Worm (Caenorhabditis elegans) whole organism, L2 larva: Measurements from ENCODE around the gene F38B2.2.
A peak's percentile ranks its signal among the peaks of the same experiment; 100 is the strongest.

Experiments
- Y55F3AM.14 ChIP-seq: fragments of 200-800 bp; sonication (Bioruptor generic); optimal IDR thresholded peaks from 2 replicates; lab custom pipeline; 2018; ENCODE audit warnings: mild to moderate bottlenecking, missing genetic modification characterization, missing compliant biosample characterization
- ceh-82 ChIP-seq: fragments of 150-350 bp; optimal IDR thresholded peaks from 2 replicates; lab custom pipeline; 2014; ENCODE audit warnings: missing biosample characterization, missing genetic modification characterization
- egl-27 ChIP-seq: sonication (generic microtip); optimal IDR thresholded peaks from 3 replicates; lab custom pipeline; 2017; ENCODE audit warnings: missing biosample characterization, missing genetic modification reagents, missing genetic modification characterization
- fos-1 ChIP-seq: fragments of 150-350 bp; optimal IDR thresholded peaks from 2 replicates; lab custom pipeline; 2014; ENCODE audit warnings: missing biosample characterization, missing genetic modification characterization
- lin-13 ChIP-seq: fragments of 150-350 bp; optimal IDR thresholded peaks from 2 replicates; lab custom pipeline; 2014; ENCODE audit warnings: missing biosample characterization, missing genetic modification reagents, missing genetic modification characterization
- mbf-1 ChIP-seq: sonication (generic microtip); optimal IDR thresholded peaks from 2 replicates; lab custom pipeline; 2017; ENCODE audit warnings: missing biosample characterization, missing genetic modification characterization
- nhr-11 ChIP-seq: fragments of 150-350 bp; optimal IDR thresholded peaks from 2 replicates; lab custom pipeline; 2014; ENCODE audit warnings: missing biosample characterization, missing genetic modification characterization
- nhr-129 ChIP-seq: fragments of 150-350 bp; optimal IDR thresholded peaks from 2 replicates; lab custom pipeline; 2014; ENCODE audit warnings: missing biosample characterization, missing genetic modification characterization
- nhr-237 ChIP-seq: fragments of 150-350 bp; optimal IDR thresholded peaks from 2 replicates; lab custom pipeline; 2014; ENCODE audit warnings: missing biosample characterization, missing genetic modification characterization
- sem-4 ChIP-seq: fragments of 150-350 bp; optimal IDR thresholded peaks from 2 replicates; lab custom pipeline; 2014; ENCODE audit warnings: missing biosample characterization, missing genetic modification reagents, missing genetic modification characterization
- snpc-4 ChIP-seq: fragments of 150-350 bp; optimal IDR thresholded peaks from 2 replicates; lab custom pipeline; 2014; ENCODE audit warnings: missing biosample characterization, missing genetic modification characterization
- unc-39 ChIP-seq: fragments of 150-350 bp; optimal IDR thresholded peaks from 2 replicates; lab custom pipeline; 2014; ENCODE audit warnings: missing biosample characterization, missing genetic modification characterization
- zag-1 ChIP-seq: fragments of 150-350 bp; optimal IDR thresholded peaks from 2 replicates; lab custom pipeline; 2014; ENCODE audit warnings: missing biosample characterization, missing genetic modification characterization
- ztf-4 ChIP-seq: fragments of 150-350 bp; optimal IDR thresholded peaks from 2 replicates; lab custom pipeline; 2014; ENCODE audit warnings: missing biosample characterization, missing genetic modification characterization

- TF ChIP-seq egl-27 (tag; lab: Kevin White, UChicago) (no peak), lin-13 (GFP tag; lab: Kevin White, UChicago) (no peak), fos-1 (tag; lab: Kevin White, UChicago) (peak; percentile 93), ceh-82 (tag; lab: Kevin White, UChicago) (no peak), Y55F3AM.14 (no peak), mbf-1 (tag; lab: Kevin White, UChicago) (no peak), zag-1 (tag; lab: Kevin White, UChicago) (no peak), ztf-4 (no peak), nhr-11 (tag; lab: Kevin White, UChicago) (no peak), snpc-4 (tag; lab: Kevin White, UChicago) (no peak), nhr-129 (tag; lab: Kevin White, UChicago) (no peak), sem-4 (tag; lab: Kevin White, UChicago) (no peak), nhr-237 (tag; lab: Kevin White, UChicago) (no peak), unc-39 (tag; lab: Kevin White, UChicago) (no peak)
Observed at ce11 chrX:11264715-11265114, 14.5 kb downstream of the F38B2.2 start.
